Worm (Caenorhabditis elegans) whole organism, L2 larva: Measurements from ENCODE around the gene cyp-13A1.

Experiments used
- fos-1 ChIP-seq: fragments of 150-350 bp; optimal IDR thresholded peaks from 2 replicates; lab custom pipeline; 2014; ENCODE audit warnings: missing biosample characterization, missing genetic modification characterization
- lin-13 ChIP-seq: fragments of 150-350 bp; optimal IDR thresholded peaks from 2 replicates; lab custom pipeline; 2014; ENCODE audit warnings: missing biosample characterization, missing genetic modification reagents, missing genetic modification characterization
- zag-1 ChIP-seq: fragments of 150-350 bp; optimal IDR thresholded peaks from 2 replicates; lab custom pipeline; 2014; ENCODE audit warnings: missing biosample characterization, missing genetic modification characterization
- ztf-11 ChIP-seq: sonication (generic microtip); optimal IDR thresholded peaks from 2 replicates; lab custom pipeline; 2017; ENCODE audit warnings: missing biosample characterization, missing genetic modification characterization

DNA sequence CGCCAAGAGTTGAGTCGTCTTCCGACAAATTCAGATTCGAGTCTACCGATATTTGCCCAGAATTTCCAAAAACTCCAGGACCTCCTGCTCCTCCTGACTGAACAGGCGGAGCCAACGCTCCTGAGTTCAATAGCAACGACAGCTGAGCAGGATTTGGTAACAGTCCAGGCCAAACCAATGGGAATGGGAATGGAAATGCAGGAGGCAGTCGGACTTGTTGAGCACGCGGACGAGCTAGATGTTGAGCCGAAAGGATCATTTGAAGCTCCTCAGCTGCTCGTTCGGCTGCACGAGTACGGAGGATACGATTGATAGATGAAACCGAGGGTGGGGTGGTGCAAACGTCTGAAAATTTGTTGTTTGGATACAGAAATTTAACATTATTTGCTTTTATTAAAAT lies 45.1 kb upstream of the cyp-13A1 start:
- TF ChIP-seq fos-1 (tag; lab: Kevin White, UChicago) (no peak), lin-13 (GFP tag; lab: Kevin White, UChicago) (no peak), ztf-11 (tag; lab: Kevin White, UChicago) (no peak), zag-1 (tag; lab: Kevin White, UChicago) (no peak)
